Worm (Caenorhabditis elegans) whole organism, L4 larva: ENCODE data around the gene Y47D3B.4.

Source experiments
- D1046.2 ChIP-seq: fragments of 200-800 bp; sonication (Bioruptor generic); IDR thresholded peaks from 2 replicates; pipeline ENCODE4 v1.3.6; 2022; ENCODE audit warnings: missing genetic modification characterization, missing compliant biosample characterization
- F44E2.7 ChIP-seq: fragments of 200-800 bp; sonication (Bioruptor generic); IDR thresholded peaks from 2 replicates; pipeline ENCODE4 v2.1.2; 2022; ENCODE audit warnings: missing genetic modification characterization, missing compliant biosample characterization
- ZK337.2 ChIP-seq: fragments of 200-800 bp; sonication (Bioruptor generic); IDR thresholded peaks from 2 replicates; pipeline ENCODE4 v1.3.6; 2022; ENCODE audit warnings: missing genetic modification reagents, missing genetic modification characterization, missing compliant biosample characterization
- aly-2 ChIP-seq: sonication (generic microtip); optimal IDR thresholded peaks from 2 replicates; lab custom pipeline; 2018; ENCODE audit warnings: missing biosample characterization, missing genetic modification characterization
- ama-1 ChIP-seq: fragments of 150-350 bp; optimal IDR thresholded peaks from 2 replicates; lab custom pipeline; 2014; ENCODE audit warnings: inconsistent platforms, mixed read lengths
- fos-1 ChIP-seq: fragments of 150-350 bp; optimal IDR thresholded peaks from 2 replicates; lab custom pipeline; 2014; ENCODE audit warnings: missing biosample characterization, missing genetic modification characterization
- lin-1 ChIP-seq: fragments of 200-800 bp; sonication (Bioruptor generic); IDR thresholded peaks from 2 replicates; pipeline ENCODE4 v1.3.6; 2022; ENCODE audit warnings: missing genetic modification reagents, missing genetic modification characterization, missing compliant biosample characterization
- mdl-1 ChIP-seq, 2 experiments: fragments of 150-350 bp in 1 of 2; sonication (generic microtip) in 1 of 2; optimal IDR thresholded peaks; 2 replicates each; lab custom pipeline; 2014 to 2017; ENCODE audit warnings: missing biosample characterization in 2 of 2, missing genetic modification characterization in 2 of 2
- mep-1 ChIP-seq: fragments of 150-350 bp; sonication (generic microtip); optimal IDR thresholded peaks from 3 replicates; lab custom pipeline; 2014; ENCODE audit warnings: missing biosample characterization, missing genetic modification characterization
- snpc-4 ChIP-seq: fragments of 150-350 bp; optimal IDR thresholded peaks from 2 replicates; lab custom pipeline; 2014; ENCODE audit warnings: missing biosample characterization, missing genetic modification characterization
- unc-62 ChIP-seq, 3 experiments: fragments of 150-350 bp in 1 of 3; sonication (generic microtip); optimal IDR thresholded peaks in 2 of 3; peaks in 1 of 3; 1 replicate in 1 of 3; 2 replicates in 2 of 3; lab custom pipeline; 2014 to 2017; ENCODE audit warnings: missing biosample characterization in 3 of 3, missing genetic modification characterization in 3 of 3, missing genetic modification reagents in 3 of 3, missing genotype in 1 of 3

- TF ChIP-seq F44E2.7 (GFP tag; lab: Robert Waterston, UW) (no peak), fos-1 (tag; lab: Kevin White, UChicago) (no peak), aly-2 (tag; lab: Kevin White, UChicago) (no peak), D1046.2 (no peak), snpc-4 (tag; lab: Kevin White, UChicago) (no peak), mdl-1 (tag; optimal IDR thresholded peaks at IDR 0.05; lab: Kevin White, UChicago) (no peak), ZK337.2 (GFP tag; lab: Robert Waterston, UW) (no peak), lin-1 (no peak), mep-1 (tag; lab: Kevin White, UChicago) (peak; percentile 17), unc-62 (GFP tag; optimal IDR thresholded peaks at IDR 0.05 in 1 of 2; lab: Kevin White, UChicago) (peak in 1 of 2 experiments; percentile 81), unc-62 (tag; optimal IDR thresholded peaks at IDR 0.05; lab: Kevin White, UChicago) (no peak), ama-1 (lab: Kevin White, UChicago) (no peak)
These were observed 39.7 kb downstream of the Y47D3B.4 start for ce11 chrIII:11444796-11445386.
